Worm (Caenorhabditis elegans) whole organism, L4 larva: ENCODE measurements around the gene idpp-6.

Experiments
- F49E8.2 ChIP-seq: sonication (generic microtip); optimal IDR thresholded peaks from 2 replicates; lab custom pipeline; 2016; ENCODE audit warnings: missing compliant biosample characterization, mild to moderate bottlenecking, missing genetic modification characterization, borderline replicate concordance
- nhr-10 ChIP-seq: fragments of 150-350 bp; optimal IDR thresholded peaks from 2 replicates; lab custom pipeline; 2014; ENCODE audit warnings: missing biosample characterization, missing genetic modification characterization
- snpc-4 ChIP-seq: fragments of 150-350 bp; optimal IDR thresholded peaks from 2 replicates; lab custom pipeline; 2014; ENCODE audit warnings: missing biosample characterization, missing genetic modification characterization

- TF ChIP-seq F49E8.2 (no peak), snpc-4 (tag; lab: Kevin White, UChicago) (no peak), nhr-10 (tag; lab: Kevin White, UChicago) (no peak)
These were observed 30.1 kb downstream of the idpp-6 start for ce11 chrX:6813025-6813424.
